Worm (Caenorhabditis elegans) whole organism, dauer: Measurements from ENCODE around the gene cic-1.

Experiments
- unc-62 ChIP-seq: sonication (generic microtip); optimal IDR thresholded peaks from 2 replicates; lab custom pipeline; 2017; ENCODE audit warnings: missing biosample characterization, missing genetic modification reagents, missing genetic modification characterization

Gene cic-1

ce11 chrIII:2386483-2386882, 14.5 kb downstream of the cic-1 start, which contains the start of gene H14E04.3:
Gene H14E04.3, minus strand, starts transcription at chrIII:2386583.
- no peak for TF ChIP-seq unc-62 (GFP tag; lab: Kevin White, UChicago)

ce11 chrIII:2384364-2384763, 16.7 kb downstream of the cic-1 start:
- no peak for TF ChIP-seq unc-62 (GFP tag; lab: Kevin White, UChicago)

- TF ChIP-seq unc-62 (GFP tag; lab: Kevin White, UChicago): no peak
Observed at ce11 chrIII:2375918-2376317, 25.1 kb downstream of the cic-1 start, which contains the start of gene H14E04.2. Gene H14E04.2, plus strand, starts transcription at chrIII:2376193.

- TF ChIP-seq unc-62 (GFP tag; lab: Kevin White, UChicago): no peak
Observed at ce11 chrIII:2371864-2372263, 29.2 kb downstream of the cic-1 start, which contains the start of gene H04J21.1. Gene H04J21.1, minus strand, starts transcription at chrIII:2371964.

ce11 chrIII:2368424-2368823, 32.6 kb downstream of the cic-1 start, which contains the start of gene H04J21.4:
Gene H04J21.4, minus strand, starts transcription at chrIII:2368524.
- no peak for TF ChIP-seq unc-62 (GFP tag; lab: Kevin White, UChicago)

- TF ChIP-seq unc-62 (GFP tag; lab: Kevin White, UChicago): no peak
Observed at ce11 chrIII:2362648-2363047, 38.4 kb downstream of the cic-1 start, which contains the start of gene srd-69. Gene srd-69, plus strand, starts transcription at chrIII:2362948.

ce11 chrIII:2349956-2350355, 51.1 kb downstream of the cic-1 start:
- no peak for TF ChIP-seq unc-62 (GFP tag; lab: Kevin White, UChicago)

- no peak for TF ChIP-seq unc-62 (GFP tag; lab: Kevin White, UChicago)
Observed at ce11 chrIII:2347291-2347690, 53.7 kb downstream of the cic-1 start, which contains the start of gene gip-1. Gene gip-1, plus strand, starts transcription at chrIII:2347591.
